Fruit fly (Drosophila melanogaster) whole organism, embryonic: ENCODE results near the gene CG14147.
A peak's percentile ranks its signal among the peaks of the same experiment; 100 is the strongest.

Source experiments
- Atf-2 ChIP-seq: fragments of 200-800 bp; sonication (Bioruptor generic); optimal IDR thresholded peaks from 2 replicates; lab custom pipeline; 2016; ENCODE audit warnings: missing biosample characterization, missing genetic modification characterization
- B-H2 ChIP-seq: fragments of 200-800 bp; sonication (Bioruptor generic); optimal IDR thresholded peaks from 2 replicates; lab custom pipeline; 2018; ENCODE audit warnings: missing biosample characterization, mild to moderate bottlenecking, missing genetic modification characterization
- Bdp1 ChIP-seq: fragments of 200-800 bp; sonication (Bioruptor generic); optimal IDR thresholded peaks from 3 replicates; lab custom pipeline; 2016; ENCODE audit warnings: missing biosample characterization, missing genetic modification characterization
- CG11093 ChIP-seq: fragments of 200-800 bp; sonication (Bioruptor generic); IDR thresholded peaks from 3 replicates; pipeline ENCODE4 v1.3.6; 2022; ENCODE audit warnings: missing biosample characterization, missing genetic modification characterization
- CG12104 ChIP-seq: fragments of 200-800 bp; sonication (Bioruptor generic); optimal IDR thresholded peaks from 3 replicates; lab custom pipeline; 2016; ENCODE audit warnings: missing biosample characterization, missing genetic modification characterization
- CG14050 ChIP-seq: fragments of 200-800 bp; sonication (Bioruptor generic); IDR thresholded peaks from 3 replicates; pipeline ENCODE4 v1.3.6; 2022; ENCODE audit warnings: missing biosample characterization, missing genetic modification characterization
- CG16813 ChIP-seq: fragments of 200-800 bp; sonication (Bioruptor generic); IDR thresholded peaks from 3 replicates; pipeline ENCODE4 v1.3.6; 2022; ENCODE audit warnings: missing biosample characterization, missing genetic modification characterization; ENCODE audit not compliant: partially characterized antibody
- CG17612 ChIP-seq: fragments of 200-800 bp; sonication (Bioruptor generic); IDR thresholded peaks from 2 replicates; pipeline ENCODE4 v1.3.6; 2022; ENCODE audit warnings: missing biosample characterization, missing genetic modification characterization
- CG1832 ChIP-seq: fragments of 200-800 bp; sonication (Bioruptor generic); optimal IDR thresholded peaks from 2 replicates; lab custom pipeline; 2017; ENCODE audit warnings: missing biosample characterization, mild to moderate bottlenecking, missing genetic modification characterization, inconsistent platforms
- CG18476 ChIP-seq: fragments of 200-800 bp; sonication (Bioruptor generic); optimal IDR thresholded peaks from 2 replicates; lab custom pipeline; 2016; ENCODE audit warnings: missing biosample characterization, mild to moderate bottlenecking, missing genetic modification characterization
- CG18619 ChIP-seq: fragments of 200-800 bp; sonication (Bioruptor generic); optimal IDR thresholded peaks from 3 replicates; lab custom pipeline; 2017; ENCODE audit warnings: missing biosample characterization, mild to moderate bottlenecking, missing genetic modification characterization
- CG30431 ChIP-seq: fragments of 200-800 bp; sonication (Bioruptor generic); optimal IDR thresholded peaks from 2 replicates; lab custom pipeline; 2017; ENCODE audit warnings: missing biosample characterization, missing genetic modification characterization
- CG3065 ChIP-seq: fragments of 200-800 bp; sonication (Bioruptor generic); optimal IDR thresholded peaks from 2 replicates; lab custom pipeline; 2016; ENCODE audit warnings: missing biosample characterization, missing genetic modification characterization
- CG31388 ChIP-seq: fragments of 200-800 bp; sonication (Bioruptor generic); optimal IDR thresholded peaks from 2 replicates; lab custom pipeline; 2016; ENCODE audit warnings: missing biosample characterization, missing genetic modification characterization
- CG3163 ChIP-seq: fragments of 200-800 bp; sonication (Bioruptor generic); optimal IDR thresholded peaks from 3 replicates; lab custom pipeline; 2016; ENCODE audit warnings: missing biosample characterization, missing genetic modification characterization
- CG4360 ChIP-seq: fragments of 200-800 bp; sonication (Bioruptor generic); IDR thresholded peaks from 2 replicates; pipeline ENCODE4 v1.3.6; 2022; ENCODE audit warnings: missing biosample characterization, missing genetic modification characterization
- CG4820 ChIP-seq: fragments of 200-800 bp; sonication (Bioruptor generic); optimal IDR thresholded peaks from 3 replicates; lab custom pipeline; 2016; ENCODE audit warnings: missing biosample characterization, missing genetic modification characterization
- CG6765 ChIP-seq: fragments of 200-800 bp; sonication (Bioruptor generic); optimal IDR thresholded peaks from 3 replicates; lab custom pipeline; 2017; ENCODE audit warnings: missing biosample characterization, mild to moderate bottlenecking, missing genetic modification characterization
- CG8281 ChIP-seq: fragments of 200-800 bp; sonication (Bioruptor generic); optimal IDR thresholded peaks from 2 replicates; lab custom pipeline; 2018; ENCODE audit warnings: missing biosample characterization, mild to moderate bottlenecking, missing genetic modification characterization, moderate library complexity
- CG8290 ChIP-seq, 3 experiments: fragments of 200-800 bp; sonication (Bioruptor generic); optimal IDR thresholded peaks; 2 replicates each; lab custom pipeline; 2016 to 2019; ENCODE audit warnings: missing biosample characterization in 3 of 3, missing genetic modification characterization in 3 of 3, mild to moderate bottlenecking in 2 of 3, moderate library complexity in 1 of 3
- Dfd ChIP-seq, 2 experiments: fragments of >200 bp; optimal IDR thresholded peaks; 2 replicates each; lab custom pipeline; 2017; ENCODE audit warnings: missing biosample characterization in 2 of 2, missing genetic modification characterization in 2 of 2
- Dip3 ChIP-seq: fragments of 200-800 bp; sonication (Bioruptor generic); optimal IDR thresholded peaks from 3 replicates; lab custom pipeline; 2016; ENCODE audit warnings: missing biosample characterization, missing genetic modification characterization
- Dref ChIP-seq: fragments of 200-800 bp; sonication (Bioruptor generic); IDR thresholded peaks from 2 replicates; pipeline ENCODE4 v1.3.6; 2022; ENCODE audit warnings: missing biosample characterization, missing genetic modification characterization
- H15 ChIP-seq: fragments of 200-800 bp; sonication (Bioruptor generic); IDR thresholded peaks from 3 replicates; pipeline ENCODE4 v1.3.6; 2022; ENCODE audit warnings: missing biosample characterization, missing genetic modification characterization
- Hey ChIP-seq: fragments of 200-800 bp; sonication (Bioruptor generic); optimal IDR thresholded peaks from 3 replicates; lab custom pipeline; 2018; ENCODE audit warnings: missing biosample characterization, mild to moderate bottlenecking, missing genetic modification characterization
- Mad ChIP-seq: fragments of 200-800 bp; sonication (Bioruptor generic); optimal IDR thresholded peaks from 2 replicates; lab custom pipeline; 2016; ENCODE audit warnings: missing biosample characterization, missing genetic modification characterization
- Mes4 ChIP-seq: fragments of 200-800 bp; sonication (Bioruptor generic); optimal IDR thresholded peaks from 2 replicates; lab custom pipeline; 2016; ENCODE audit warnings: missing biosample characterization, missing genetic modification characterization
- NC2α ChIP-seq: fragments of 200-800 bp; sonication (Bioruptor generic); optimal IDR thresholded peaks from 2 replicates; lab custom pipeline; 2016; ENCODE audit warnings: missing biosample characterization, missing genetic modification characterization
- Oli ChIP-seq: fragments of 200-800 bp; sonication (Bioruptor generic); optimal IDR thresholded peaks from 2 replicates; lab custom pipeline; 2018; ENCODE audit warnings: missing biosample characterization, mild to moderate bottlenecking, missing genetic modification characterization, moderate library complexity
- Xrp1 ChIP-seq: fragments of 200-800 bp; sonication (Bioruptor generic); IDR thresholded peaks from 2 replicates; pipeline ENCODE4 v1.3.6; 2022; ENCODE audit warnings: missing biosample characterization, missing genetic modification characterization
- ab ChIP-seq: fragments of 200-800 bp; sonication (Bioruptor generic); optimal IDR thresholded peaks from 2 replicates; lab custom pipeline; 2016; ENCODE audit warnings: missing biosample characterization, missing genetic modification characterization
- bowl ChIP-seq: fragments of 200-800 bp; sonication (Bioruptor generic); IDR thresholded peaks from 2 replicates; pipeline ENCODE4 v1.3.6; 2022; ENCODE audit warnings: missing biosample characterization, missing genetic modification characterization
- chif ChIP-seq, 2 experiments: fragments of 200-800 bp; sonication (Bioruptor generic); optimal IDR thresholded peaks; 3 replicates each; lab custom pipeline; 2016; ENCODE audit warnings: missing biosample characterization in 2 of 2, missing genetic modification characterization in 2 of 2
- croc ChIP-seq: fragments of 200-800 bp; sonication (Bioruptor generic); conservative IDR thresholded peaks from 3 replicates; pipeline ENCODE4 v1.3.6; 2022; ENCODE audit warnings: missing biosample characterization, missing genetic modification characterization
- disco-r ChIP-seq: fragments of 200-800 bp; sonication (Bioruptor generic); optimal IDR thresholded peaks from 2 replicates; lab custom pipeline; 2016; ENCODE audit warnings: missing biosample characterization, missing genetic modification characterization
- gfzf ChIP-seq: fragments of 200-800 bp; sonication (Bioruptor generic); optimal IDR thresholded peaks from 2 replicates; lab custom pipeline; 2016; ENCODE audit warnings: missing biosample characterization, mild to moderate bottlenecking, missing genetic modification characterization, moderate library complexity
- hb ChIP-seq: fragments of 200-800 bp; sonication (Bioruptor generic); IDR thresholded peaks from 3 replicates; pipeline ENCODE4 v1.3.6; 2022; ENCODE audit warnings: missing biosample characterization, missing genetic modification characterization; ENCODE audit not compliant: partially characterized antibody
- hkb ChIP-seq, 2 experiments: fragments of 200-800 bp in 1 of 2; fragments of >200 bp in 1 of 2; sonication (Bioruptor generic) in 1 of 2; IDR thresholded peaks in 1 of 2; optimal IDR thresholded peaks in 1 of 2; 2 replicates each; pipeline versions ENCODE4 v1.3.6 to Lab custom; 2017 to 2022; ENCODE audit warnings: missing biosample characterization in 1 of 2, missing genetic modification characterization in 1 of 2
- kni ChIP-seq: fragments of 200-800 bp; sonication (Bioruptor generic); optimal IDR thresholded peaks from 3 replicates; lab custom pipeline; 2017; ENCODE audit warnings: mild to moderate bottlenecking, missing biosample characterization, missing genetic modification reagents, missing genetic modification characterization
- lab ChIP-seq: fragments of 200-800 bp; sonication (Bioruptor generic); optimal IDR thresholded peaks from 3 replicates; lab custom pipeline; 2017; ENCODE audit warnings: missing biosample characterization, missing genetic modification characterization, mild to moderate bottlenecking, moderate library complexity, missing genetic modification reagents
- nerfin-2 ChIP-seq: fragments of 200-800 bp; sonication (Bioruptor generic); IDR thresholded peaks from 2 replicates; pipeline ENCODE4 v1.3.6; 2022; ENCODE audit warnings: missing biosample characterization, missing genetic modification characterization; ENCODE audit not compliant: partially characterized antibody
- pho ChIP-seq: fragments of 200-800 bp; sonication (Bioruptor generic); optimal IDR thresholded peaks from 2 replicates; lab custom pipeline; 2016; ENCODE audit warnings: missing biosample characterization, missing genetic modification characterization
- repo ChIP-seq: fragments of 200-800 bp; sonication (Bioruptor generic); optimal IDR thresholded peaks from 2 replicates; lab custom pipeline; 2016; ENCODE audit warnings: missing biosample characterization, missing genetic modification characterization
- sens ChIP-seq: fragments of 200-800 bp; sonication (Bioruptor generic); peaks from one replicate; lab custom pipeline; 2016; ENCODE audit warnings: missing biosample characterization, missing genetic modification characterization
- slp2 ChIP-seq: fragments of 200-800 bp; sonication (Bioruptor generic); optimal IDR thresholded peaks from 2 replicates; lab custom pipeline; 2016; ENCODE audit warnings: missing biosample characterization, missing genetic modification characterization
- tio ChIP-seq: fragments of 200-800 bp; sonication (Bioruptor generic); optimal IDR thresholded peaks from 2 replicates; lab custom pipeline; 2017; ENCODE audit warnings: missing biosample characterization, missing genetic modification characterization, inconsistent platforms
- trem ChIP-seq: fragments of 200-800 bp; optimal IDR thresholded peaks from 3 replicates; lab custom pipeline; 2019; ENCODE audit warnings: missing biosample characterization, mild to moderate bottlenecking, missing genetic modification characterization, moderate library complexity
- wek ChIP-seq: fragments of 200-800 bp; sonication (Bioruptor generic); optimal IDR thresholded peaks from 3 replicates; lab custom pipeline; 2018; ENCODE audit warnings: missing biosample characterization, mild to moderate bottlenecking, missing genetic modification characterization, moderate library complexity

The CG14147 gene

dm6 chr3L:10965731-10966647 is 6.5 kb upstream of the CG14147 start (continued):
- TF ChIP-seq H15 (GFP tag; lab: Robert Waterston, UW) (peak; percentile 88), CG30431 (GFP tag; lab: Kevin White, UChicago) (peak; percentile 78), bowl (GFP tag; lab: Robert Waterston, UW) (peak; percentile 86), CG17612 (GFP tag; lab: Robert Waterston, UW) (0 out of 2 replicates have a peak, but pooled peaks have one; percentile 28), Hey (no peak), CG18476 (peak; percentile 71), lab (peak; percentile 83), Mes4 (peak; percentile 79), CG18619 (GFP tag; lab: Kevin White, UChicago) (peak; percentile 69), nerfin-2 (GFP tag; lab: Robert Waterston, UW) (no peak), CG8281 (tag; lab: Kevin White, UChicago) (peak; percentile 69), CG4360 (peak; percentile 62; the same call in 1 of the 2 replicates), hb (GFP tag; lab: Robert Waterston, UW) (no peak), B-H2 (GFP tag; lab: Kevin White, UChicago) (no peak), CG31388 (GFP tag; lab: Kevin White, UChicago) (peak; percentile 42), NC2α (peak; percentile 62), slp2 (GFP tag; lab: Kevin White, UChicago) (peak; percentile 84), CG16813 (GFP tag; lab: Robert Waterston, UW) (no peak), trem (tag; lab: Kevin White, UChicago) (peak; percentile 87), tio (peak; percentile 80), CG1832 (GFP tag; lab: Kevin White, UChicago) (no peak), Xrp1 (GFP tag; lab: Robert Waterston, UW) (peak; percentile 90), kni (GFP tag; lab: Kevin White, UChicago) (peak; percentile 62), CG3065 (GFP tag; lab: Kevin White, UChicago) (peak; percentile 59), Mad (peak; percentile 84), CG8290 (GFP tag; optimal IDR thresholded peaks at IDR 0.05; lab: Kevin White, UChicago) (peak; percentile 78), CG8290 (tag; optimal IDR thresholded peaks at IDR 0.05; lab: Kevin White, UChicago) (peak; percentile 10 to 72), hkb (optimal IDR thresholded peaks at IDR 0.05; lab: Kevin White, UChicago) (no peak), hkb (GFP tag; IDR thresholded peaks at IDR 0.05; lab: Robert Waterston, UW) (peak; percentile 92), CG11093 (peak; percentile 79), wek (GFP tag; lab: Kevin White, UChicago) (peak; percentile 65), Atf-2 (peak; percentile 76), Dref (GFP tag; lab: Robert Waterston, UW) (no peak), Dfd (GFP tag; optimal IDR thresholded peaks at IDR 0.05; lab: Kevin White, UChicago) (no peak), CG6765 (GFP tag; lab: Kevin White, UChicago) (no peak), CG4820 (peak; percentile 83), disco-r (peak; percentile 76), ab (GFP tag; lab: Kevin White, UChicago) (peak; percentile 51), Bdp1 (GFP tag; lab: Kevin White, UChicago) (peak; percentile 59), repo (GFP tag; lab: Kevin White, UChicago) (peak; percentile 80), Oli (tag; lab: Kevin White, UChicago) (peak; percentile 93), pho (GFP tag; lab: Kevin White, UChicago) (peak; percentile 14), CG3163 (peak; percentile 47), CG12104 (GFP tag; lab: Kevin White, UChicago) (peak; percentile 66), Dip3 (peak; percentile 61), sens (peak; percentile 98), chif (GFP tag; optimal IDR thresholded peaks at IDR 0.05; lab: Kevin White, UChicago) (peak; percentile 82 to 92), croc (GFP tag; lab: Robert Waterston, UW) (peak; percentile 90), CG14050 (GFP tag; lab: Robert Waterston, UW) (peak; percentile 88), gfzf (no peak)
